Fruit fly (Drosophila melanogaster): ENCODE measurements around the gene Ance.

- no peak for TF ChIP-seq zen (tag; optimal IDR thresholded peaks at IDR 0.05)
- TF ChIP-seq ftz-f1 (GFP tag; optimal IDR thresholded peaks at IDR 0.05) = no peak
- TF ChIP-seq CG12744 (GFP tag; optimal IDR thresholded peaks at IDR 0.05) = no peak
- TF ChIP-seq Meics (GFP tag; optimal IDR thresholded peaks at IDR 0.05) = no peak
- no peak for TF ChIP-seq Gsc (GFP tag; IDR thresholded peaks at IDR 0.05)
- TF ChIP-seq Oli (tag; optimal IDR thresholded peaks at IDR 0.05) = no peak
Measured at dm6 chr2L:13881387-13881902, 24.0 kb upstream of the Ance start.

All from whole organism, embryonic.